Worm (Caenorhabditis elegans): Measurements from ENCODE around the gene F58F12.3.

- TF ChIP-seq pha-4 (tag; optimal IDR thresholded peaks at IDR 0.05): no peak
- TF ChIP-seq pha-2 (tag; optimal IDR thresholded peaks at IDR 0.05): no peak
- no peak for TF ChIP-seq rnt-1 (tag; optimal IDR thresholded peaks at IDR 0.05)
- TF ChIP-seq syd-9 (tag; optimal IDR thresholded peaks at IDR 0.05): no peak
- TF ChIP-seq fkh-6 (tag; optimal IDR thresholded peaks at IDR 0.05): no peak
- TF ChIP-seq T23F11.4 (GFP tag; optimal IDR thresholded peaks at IDR 0.05): no peak
These were observed 51.1 kb downstream of the F58F12.3 start, which contains the start of gene C32D5.7 for ce11 chrII:6339948-6340347.

All from whole organism, late embryonic.